Worm (Caenorhabditis elegans): ENCODE data around the gene C05C10.8.

C05C10.8 gene

DNA sequence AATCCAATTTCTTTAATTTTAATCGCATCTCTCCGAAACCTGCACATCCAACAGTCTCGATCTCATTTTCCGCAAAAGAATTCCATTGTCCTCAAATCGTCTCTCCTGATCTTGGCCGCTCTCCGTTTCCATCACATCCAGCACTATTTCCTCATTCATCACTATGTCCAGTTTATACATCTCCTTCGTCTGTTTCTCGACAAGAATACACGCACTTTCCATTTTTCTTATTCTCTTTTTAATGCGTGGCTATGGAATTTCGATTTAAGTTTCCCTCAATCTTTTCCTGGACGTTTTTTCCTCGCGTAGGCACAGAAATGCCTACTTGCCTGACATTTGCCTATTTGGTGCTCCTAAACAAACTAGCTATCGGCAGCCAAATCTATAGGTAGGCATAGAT lies 38.0 kb downstream of the C05C10.8 start:
- TF ChIP-seq rec-8 (tag; optimal IDR thresholded peaks at IDR 0.05), result no peak

DNA sequence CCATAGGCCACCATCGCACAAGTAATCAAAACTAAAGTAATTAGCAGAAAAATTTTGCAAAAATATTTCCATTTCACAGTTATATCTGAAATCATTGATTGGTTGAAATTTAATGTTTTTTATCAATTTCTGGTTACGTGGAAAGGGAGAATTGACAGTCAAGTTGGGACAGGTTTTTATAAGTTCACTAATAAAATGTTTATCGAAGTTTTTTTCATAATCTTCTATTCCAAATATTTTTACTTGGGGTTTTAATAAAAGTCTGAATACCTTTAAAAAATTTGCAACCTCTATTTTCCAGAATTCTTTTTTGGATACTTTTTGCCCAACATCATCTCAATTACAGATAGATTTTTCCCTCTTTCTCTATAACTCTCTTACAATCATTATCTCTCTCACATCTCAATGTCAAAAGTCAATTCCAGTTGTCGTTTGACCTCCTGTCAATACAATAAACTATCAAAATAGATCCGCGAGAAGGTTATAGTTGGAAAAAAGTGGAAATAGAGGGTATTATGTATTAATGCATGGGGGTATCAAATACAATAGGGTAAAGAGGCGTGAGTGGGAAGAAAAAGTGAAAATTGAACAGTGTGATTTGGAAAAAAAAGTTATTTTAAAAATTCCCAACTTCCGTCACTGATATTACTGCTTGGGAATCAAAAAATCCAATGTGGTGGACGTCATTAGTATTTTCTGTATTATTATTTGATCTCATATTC lies 43.1 kb downstream of the C05C10.8 start, which contains the start of the genes chil-2 and ctsa-3.2:
chil-2 (minus strand) TSS at position 101 of the 722 bp plus-strand sequence.
ctsa-3.2 (plus strand) TSS at position 672 of the 722 bp plus-strand sequence.
- no peak for TF ChIP-seq ceh-79 (tag; optimal IDR thresholded peaks at IDR 0.05)
- no peak for TF ChIP-seq hrde-1 (tag; optimal IDR thresholded peaks at IDR 0.05; ENCODE audit: borderline replicate concordance)
- no peak for TF ChIP-seq C17E4.6 (GFP tag; IDR thresholded peaks at IDR 0.05)
- no peak for TF ChIP-seq nhr-90 (tag; optimal IDR thresholded peaks at IDR 0.05)
- no peak for TF ChIP-seq somi-1 (GFP tag; optimal IDR thresholded peaks at IDR 0.05)
- TF ChIP-seq Y95B8A.8 (GFP tag; IDR thresholded peaks at IDR 0.05), result no peak
- no peak for TF ChIP-seq madf-3 (GFP tag; IDR thresholded peaks at IDR 0.05)
- TF ChIP-seq ccch-3 (GFP tag; optimal IDR thresholded peaks at IDR 0.05), result no peak
- no peak for TF ChIP-seq ztf-28 (GFP tag; IDR thresholded peaks at IDR 0.05)
- TF ChIP-seq lir-1 (GFP tag; conservative IDR thresholded peaks at IDR 0.05), result no peak
- no peak for TF ChIP-seq ztf-26 (tag; optimal IDR thresholded peaks at IDR 0.05)
- TF ChIP-seq nhr-27 (tag; optimal IDR thresholded peaks at IDR 0.05), result no peak
- no peak for TF ChIP-seq F22D6.2 (tag; optimal IDR thresholded peaks at IDR 0.05)
- no peak for TF ChIP-seq die-1 (tag; optimal IDR thresholded peaks at IDR 0.05)
- no peak for TF ChIP-seq Y79H2A.3 (GFP tag; conservative IDR thresholded peaks at IDR 0.05)
- no peak for TF ChIP-seq T26A5.8 (tag; optimal IDR thresholded peaks at IDR 0.05)
- no peak for TF ChIP-seq egrh-3 (GFP tag; IDR thresholded peaks at IDR 0.05)

DNA sequence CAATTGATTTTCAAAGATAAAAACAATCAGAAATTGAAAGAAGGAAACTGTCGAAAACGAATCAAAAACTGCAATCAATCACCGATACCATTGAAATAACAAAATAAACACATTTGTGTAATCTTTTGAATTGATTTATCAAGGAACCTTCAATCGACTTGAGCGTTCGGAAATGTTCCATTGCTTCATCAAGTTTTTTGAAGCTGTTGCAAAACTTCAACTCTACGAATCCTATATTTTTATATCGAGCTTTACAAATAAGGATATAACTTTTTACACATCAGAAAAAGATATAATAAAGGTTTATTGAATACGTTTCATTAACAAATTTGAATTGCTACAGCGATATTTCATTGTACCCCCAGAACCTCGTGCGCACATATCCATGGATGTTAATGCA lies 44.8 kb downstream of the C05C10.8 start, which contains the start of gene chil-8:
chil-8 (minus strand) TSS at position 101 of the 400 bp plus-strand sequence.
- TF ChIP-seq B0336.3 (GFP tag; IDR thresholded peaks at IDR 0.05) (no peak), cebp-1 (GFP tag; IDR thresholded peaks at IDR 0.05) (no peak), cebp-1 (tag; optimal IDR thresholded peaks at IDR 0.05) (no peak), lir-1 (GFP tag; conservative IDR thresholded peaks at IDR 0.05) (no peak), nhr-120 (GFP tag; IDR thresholded peaks at IDR 0.05) (no peak), him-1 (tag; optimal IDR thresholded peaks at IDR 0.05) (no peak)

DNA sequence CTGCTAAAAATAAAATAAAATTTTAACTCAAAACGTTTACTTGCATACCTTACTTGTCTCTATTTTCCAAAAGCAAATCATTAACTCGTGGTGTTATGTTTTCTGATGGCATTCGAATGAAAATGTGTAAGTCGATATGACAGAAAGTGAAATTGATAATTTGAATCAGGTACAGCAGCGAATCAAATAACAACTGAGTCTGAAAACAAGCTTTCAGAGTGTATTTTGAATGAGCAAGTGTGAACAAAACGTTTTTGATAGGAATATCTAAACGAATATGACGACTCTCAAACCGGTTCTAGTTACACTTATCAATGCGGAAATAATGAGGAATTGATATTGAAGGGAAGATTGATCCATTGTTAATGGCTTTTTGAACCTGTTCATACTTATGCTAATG lies 46.7 kb downstream of the C05C10.8 start, which contains the start of gene chil-7:
chil-7 (minus strand) TSS at position 112 of the 400 bp plus-strand sequence.
- TF ChIP-seq F49E8.2 (tag; optimal IDR thresholded peaks at IDR 0.05; ENCODE audit: insufficient read depth) (no peak), efl-1 (GFP tag; optimal IDR thresholded peaks at IDR 0.05) (no peak)

DNA sequence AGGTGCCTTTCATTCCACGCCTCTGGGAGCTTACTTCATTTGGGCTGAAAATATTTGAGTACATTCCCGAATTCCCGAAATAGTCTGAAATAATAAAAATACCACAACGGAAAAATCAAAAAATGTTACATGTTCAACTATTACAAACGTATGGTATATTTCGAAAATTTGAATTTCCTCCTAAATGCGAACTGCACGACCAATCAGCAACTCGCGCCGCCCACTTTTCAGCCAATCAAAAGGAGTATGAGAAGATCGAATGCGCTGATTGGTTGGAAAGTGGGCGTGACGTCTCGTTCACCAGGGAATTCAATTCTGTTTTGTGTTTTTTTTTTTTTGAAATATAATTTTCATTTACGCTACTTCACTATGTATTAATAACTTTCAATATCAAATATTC lies 49.1 kb downstream of the C05C10.8 start, which contains the start of gene old-1:
old-1 (minus strand) TSS at position 50 of the 400 bp plus-strand sequence.
- TF ChIP-seq F22D6.2 (tag; optimal IDR thresholded peaks at IDR 0.05), result no peak
- no peak for TF ChIP-seq snpc-1.1 (tag; optimal IDR thresholded peaks at IDR 0.05; ENCODE audit: insufficient read depth)
- no peak for TF ChIP-seq attf-6 (GFP tag; IDR thresholded peaks at IDR 0.05)
- TF ChIP-seq K12H6.12 (tag; optimal IDR thresholded peaks at IDR 0.05), result no peak
- TF ChIP-seq unc-130 (GFP tag; optimal IDR thresholded peaks at IDR 0.05), result no peak
- no peak for TF ChIP-seq pbrm-1 (GFP tag; IDR thresholded peaks at IDR 0.05)
- no peak for TF ChIP-seq Y95B8A.8 (GFP tag; IDR thresholded peaks at IDR 0.05)
- no peak for TF ChIP-seq B0019.2 (GFP tag; conservative IDR thresholded peaks at IDR 0.05)
- no peak for TF ChIP-seq let-607 (tag; optimal IDR thresholded peaks at IDR 0.05)
- TF ChIP-seq bed-2 (GFP tag; IDR thresholded peaks at IDR 0.05), result no peak
- TF ChIP-seq Y67H2A.10 (GFP tag; conservative IDR thresholded peaks at IDR 0.05), result no peak
- TF ChIP-seq B0336.3 (GFP tag; IDR thresholded peaks at IDR 0.05), result no peak
- TF ChIP-seq rec-8 (tag; optimal IDR thresholded peaks at IDR 0.05), result no peak
- TF ChIP-seq T26A5.8 (tag; optimal IDR thresholded peaks at IDR 0.05), result no peak
- TF ChIP-seq akir-1 (GFP tag; optimal IDR thresholded peaks at IDR 0.05), result no peak
- TF ChIP-seq Y53G8AR.9 (GFP tag; conservative IDR thresholded peaks at IDR 0.05), result no peak
- no peak for TF ChIP-seq ztf-3 (GFP tag; optimal IDR thresholded peaks at IDR 0.05)
- TF ChIP-seq F49E8.2 (tag; optimal IDR thresholded peaks at IDR 0.05; ENCODE audit: insufficient read depth), result no peak
- TF ChIP-seq mel-28 (tag; optimal IDR thresholded peaks at IDR 0.05; ENCODE audit: borderline replicate concordance), result no peak
